Fruit fly (Drosophila melanogaster): ENCODE data around the gene CG42331.
A peak's percentile ranks its signal among the peaks of the same experiment; 100 is the strongest.

The CG42331 gene

DNA sequence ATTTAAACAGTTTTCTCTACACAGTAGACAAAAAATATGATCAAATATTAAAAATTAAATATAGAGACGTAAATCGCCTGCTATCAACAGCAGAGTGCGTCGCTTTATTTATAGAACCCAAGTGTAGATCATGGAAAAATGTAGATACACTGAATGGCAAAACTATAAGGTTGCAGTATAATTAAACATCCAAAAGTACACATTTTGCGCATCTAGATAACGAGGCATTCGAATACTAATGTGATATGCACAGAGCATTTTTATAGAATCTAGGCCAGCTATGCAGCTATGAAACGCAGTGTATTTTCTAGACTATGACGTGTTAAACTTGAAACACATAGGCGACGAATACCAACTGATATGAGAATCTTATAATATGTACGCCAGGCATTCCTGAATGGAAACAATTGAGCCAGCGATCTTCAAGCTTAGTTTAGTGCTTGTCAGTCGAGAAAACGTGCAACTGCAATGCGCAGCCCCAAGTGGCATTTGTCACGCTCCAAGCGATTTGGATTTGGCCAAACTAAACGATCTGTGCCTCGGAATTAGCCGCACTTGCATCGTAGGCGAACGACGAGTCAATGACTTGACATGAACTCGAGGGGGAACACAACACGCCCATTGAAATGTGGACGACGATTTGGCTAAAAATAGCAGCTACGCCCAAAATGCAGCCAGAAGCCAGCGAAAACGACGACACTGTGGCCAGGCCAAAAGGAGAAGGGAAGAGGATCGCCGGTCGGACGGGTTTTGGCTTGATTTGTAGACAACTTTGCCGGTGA lies 39.1 kb downstream of the CG42331 start (continued):
- TF ChIP-seq trh (GFP tag; optimal IDR thresholded peaks at IDR 0.05) (no peak), Six4 (GFP tag; optimal IDR thresholded peaks at IDR 0.05) (peak; percentile 75), her (GFP tag; optimal IDR thresholded peaks at IDR 0.05) (peak; percentile 79), CG3065 (GFP tag; optimal IDR thresholded peaks at IDR 0.05) (no peak), Side (GFP tag; optimal IDR thresholded peaks at IDR 0.05) (peak; percentile 78), CG9797 (GFP tag; optimal IDR thresholded peaks at IDR 0.05) (no peak), twi (tag; optimal IDR thresholded peaks at IDR 0.05) (peak; percentile 76), CG6813 (GFP tag; optimal IDR thresholded peaks at IDR 0.05) (peak; percentile 90), CG10366 (GFP tag; IDR thresholded peaks at IDR 0.05) (peak; percentile 89), HLH54F (GFP tag; optimal IDR thresholded peaks at IDR 0.05) (peak; percentile 92), lov (optimal IDR thresholded peaks at IDR 0.05) (no peak), lov (GFP tag; IDR thresholded peaks at IDR 0.05) (peak; percentile 73; the same call in 2 of the 3 replicates), Vsx1 (GFP tag; optimal IDR thresholded peaks at IDR 0.05) (peak; percentile 66), da (GFP tag; optimal IDR thresholded peaks at IDR 0.05) (peak; percentile 68), zfh1 (GFP tag; IDR thresholded peaks at IDR 0.05) (peak; percentile 87), CG4424 (GFP tag; optimal IDR thresholded peaks at IDR 0.05) (peak; percentile 83), slp2 (GFP tag; optimal IDR thresholded peaks at IDR 0.05) (peak; percentile 78), CG1647 (GFP tag; optimal IDR thresholded peaks at IDR 0.05) (peak; percentile 89), CG13296 (GFP tag; optimal IDR thresholded peaks at IDR 0.05) (peak; percentile 91), Hmr (GFP tag; optimal IDR thresholded peaks at IDR 0.05) (peak; percentile 92), sima (GFP tag; optimal IDR thresholded peaks at IDR 0.05) (peak; percentile 71), klu (GFP tag; IDR thresholded peaks at IDR 0.05) (peak; percentile 68), dpn (GFP tag; optimal IDR thresholded peaks at IDR 0.05) (peak; percentile 84 to 93), Tbp (GFP tag; optimal IDR thresholded peaks at IDR 0.05) (no peak), Doc3 (GFP tag; IDR thresholded peaks at IDR 0.05; ENCODE audit: partially characterized antibody) (no peak), Ets97D (GFP tag; optimal IDR thresholded peaks at IDR 0.05) (peak; percentile 76), D19A (tag; optimal IDR thresholded peaks at IDR 0.05) (peak; percentile 83), hbn (GFP tag; IDR thresholded peaks at IDR 0.05; ENCODE audit: partially characterized antibody) (no peak), CG11695 (GFP tag; IDR thresholded peaks at IDR 0.05) (peak; percentile 98), abd-A (tag; optimal IDR thresholded peaks at IDR 0.05) (no peak), insv (GFP tag; optimal IDR thresholded peaks at IDR 0.05) (no peak), YL-1 (GFP tag; optimal IDR thresholded peaks at IDR 0.05) (peak; percentile 35), CG4282 (GFP tag; optimal IDR thresholded peaks at IDR 0.05) (peak; percentile 57), CG8290 (GFP tag; optimal IDR thresholded peaks at IDR 0.05) (peak; percentile 8), CG8290 (tag; optimal IDR thresholded peaks at IDR 0.05) (peak in 1 of 2 experiments; percentile 98), CoRest (tag; optimal IDR thresholded peaks at IDR 0.05) (peak; percentile 91), Opbp (GFP tag; IDR thresholded peaks at IDR 0.05; ENCODE audit: partially characterized antibody) (no peak), Abd-B (GFP tag; optimal IDR thresholded peaks at IDR 0.05) (no peak), gfzf (GFP tag; optimal IDR thresholded peaks at IDR 0.05) (no peak), Fer2 (tag; optimal IDR thresholded peaks at IDR 0.05) (peak; percentile 83), Lpt (GFP tag; optimal IDR thresholded peaks at IDR 0.05) (no peak), otp (GFP tag; IDR thresholded peaks at IDR 0.05) (peak; percentile 85), so (GFP tag; IDR thresholded peaks at IDR 0.05) (peak; percentile 88), jigr1 (GFP tag; IDR thresholded peaks at IDR 0.05) (no peak), sd (tag; optimal IDR thresholded peaks at IDR 0.05) (peak; percentile 84), Gsc (GFP tag; IDR thresholded peaks at IDR 0.05) (no peak), CG7745 (tag; optimal IDR thresholded peaks at IDR 0.05) (no peak), CG7372 (GFP tag; IDR thresholded peaks at IDR 0.05) (peak; percentile 86), CG13894 (tag; optimal IDR thresholded peaks at IDR 0.05) (peak; percentile 79), jing (GFP tag; optimal IDR thresholded peaks at IDR 0.05) (peak; percentile 76)
